Worm (Caenorhabditis elegans): ENCODE measurements around the gene F52H2.1.

DNA sequence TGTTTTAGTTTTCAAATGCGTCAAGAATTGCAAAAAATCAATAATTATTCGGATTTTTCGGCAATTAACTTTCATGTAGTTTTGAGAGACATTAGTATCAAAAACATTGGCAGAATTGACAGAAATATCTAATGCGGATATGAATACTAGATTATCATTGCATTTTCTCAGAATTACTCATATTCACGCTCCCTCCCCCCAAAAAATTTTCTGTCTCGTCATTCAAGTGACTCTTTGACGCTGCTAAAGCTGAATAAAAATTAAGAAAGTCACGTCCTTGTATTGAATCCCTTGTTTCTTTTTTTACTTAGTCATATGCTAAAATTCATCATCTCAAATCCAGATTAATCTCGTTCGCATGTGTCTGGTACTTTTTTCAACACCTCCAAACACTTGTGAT, 23.7 kb downstream of the F52H2.1 start:
- TF ChIP-seq ama-1 (optimal IDR thresholded peaks at IDR 0.05), result no peak
- no peak for TF ChIP-seq ama-1 (GFP tag; optimal IDR thresholded peaks at IDR 0.05)
- no peak for TF ChIP-seq B0035.1 (tag; optimal IDR thresholded peaks at IDR 0.05)
- TF ChIP-seq ztf-18 (tag; optimal IDR thresholded peaks at IDR 0.05), result no peak
- TF ChIP-seq ZK185.1 (tag; optimal IDR thresholded peaks at IDR 0.05; ENCODE audit: poor library complexity, severe bottlenecking), result no peak
- no peak for TF ChIP-seq snpc-4 (GFP tag; optimal IDR thresholded peaks at IDR 0.05)
- TF ChIP-seq snpc-4 (tag; optimal IDR thresholded peaks at IDR 0.05), result no peak
- no peak for TF ChIP-seq snpc-1.3 (tag; optimal IDR thresholded peaks at IDR 0.05; ENCODE audit: insufficient read depth)
- no peak for TF ChIP-seq efl-1 (GFP tag; optimal IDR thresholded peaks at IDR 0.05)
- TF ChIP-seq cebp-1 (GFP tag; IDR thresholded peaks at IDR 0.05), result no peak
- no peak for TF ChIP-seq cebp-1 (tag; optimal IDR thresholded peaks at IDR 0.05)
